Worm (Caenorhabditis elegans) whole organism, early embryonic: ENCODE results near the gene clec-191.

Experiments used
- B0310.2 ChIP-seq: sonication (generic microtip); optimal IDR thresholded peaks from 2 replicates; lab custom pipeline; 2016; ENCODE audit warnings: mild to moderate bottlenecking, missing genetic modification characterization, missing compliant biosample characterization
- ama-1 ChIP-seq: fragments of 150-350 bp; optimal IDR thresholded peaks from 2 replicates; lab custom pipeline; 2014

ce11 chrIV:16230464-16230863 is 50.0 kb downstream of the clec-191 start:
- TF ChIP-seq B0310.2 (tag; lab: Kevin White, UChicago): no peak
- TF ChIP-seq ama-1 (lab: Kevin White, UChicago): no peak
